Fruit fly (Drosophila melanogaster) whole organism, embryonic: Measurements from ENCODE around the gene aln.
A peak's percentile ranks its signal among the peaks of the same experiment; 100 is the strongest.

Experiments used
- CG10147 ChIP-seq: fragments of 200-800 bp; sonication (Bioruptor generic); optimal IDR thresholded peaks from 2 replicates; lab custom pipeline; 2019; ENCODE audit warnings: missing biosample characterization, mild to moderate bottlenecking, missing genetic modification characterization, moderate library complexity
- CG11695 ChIP-seq: fragments of 200-800 bp; sonication (Bioruptor generic); IDR thresholded peaks from 3 replicates; pipeline ENCODE4 v1.3.6; 2022; ENCODE audit warnings: missing biosample characterization, missing genetic modification characterization
- CG12769 ChIP-seq: fragments of 200-800 bp; sonication (Bioruptor generic); optimal IDR thresholded peaks from 2 replicates; lab custom pipeline; 2019; ENCODE audit warnings: missing biosample characterization, mild to moderate bottlenecking, missing genetic modification characterization, moderate library complexity
- CG15479 ChIP-seq: fragments of 200-800 bp; sonication (Bioruptor generic); optimal IDR thresholded peaks from 3 replicates; lab custom pipeline; 2019; ENCODE audit warnings: missing biosample characterization, mild to moderate bottlenecking, missing genetic modification characterization, moderate library complexity
- CG16813 ChIP-seq: fragments of 200-800 bp; sonication (Bioruptor generic); IDR thresholded peaks from 3 replicates; pipeline ENCODE4 v1.3.6; 2022; ENCODE audit warnings: missing biosample characterization, missing genetic modification characterization; ENCODE audit not compliant: partially characterized antibody
- CG18599 ChIP-seq: fragments of 200-800 bp; sonication (Bioruptor generic); optimal IDR thresholded peaks from 3 replicates; lab custom pipeline; 2017; ENCODE audit warnings: missing biosample characterization, missing genetic modification characterization, mild to moderate bottlenecking, moderate library complexity, missing genetic modification reagents
- CG2120 ChIP-seq: fragments of 200-800 bp; sonication (Bioruptor generic); optimal IDR thresholded peaks from 3 replicates; lab custom pipeline; 2016; ENCODE audit warnings: missing biosample characterization, missing genetic modification characterization
- CG3281 ChIP-seq: fragments of 200-800 bp; sonication (Bioruptor generic); optimal IDR thresholded peaks from 3 replicates; lab custom pipeline; 2017; ENCODE audit warnings: missing biosample characterization, mild to moderate bottlenecking, missing genetic modification characterization
- CG33213 ChIP-seq: fragments of 200-800 bp; sonication (Bioruptor generic); optimal IDR thresholded peaks from 3 replicates; lab custom pipeline; 2016; ENCODE audit warnings: missing biosample characterization, missing genetic modification characterization
- CG4707 ChIP-seq: fragments of 200-800 bp; sonication (Bioruptor generic); optimal IDR thresholded peaks from 2 replicates; lab custom pipeline; 2018; ENCODE audit warnings: missing biosample characterization, mild to moderate bottlenecking, missing genetic modification characterization, moderate library complexity
- CG7372 ChIP-seq: fragments of 200-800 bp; sonication (Bioruptor generic); IDR thresholded peaks from 2 replicates; pipeline ENCODE4 v1.3.6; 2022; ENCODE audit warnings: missing biosample characterization, missing genetic modification characterization
- CG8281 ChIP-seq: fragments of 200-800 bp; sonication (Bioruptor generic); optimal IDR thresholded peaks from 2 replicates; lab custom pipeline; 2018; ENCODE audit warnings: missing biosample characterization, mild to moderate bottlenecking, missing genetic modification characterization, moderate library complexity
- CG8290 ChIP-seq, 3 experiments: fragments of 200-800 bp; sonication (Bioruptor generic); optimal IDR thresholded peaks; 2 replicates each; lab custom pipeline; 2016 to 2019; ENCODE audit warnings: missing biosample characterization in 3 of 3, missing genetic modification characterization in 3 of 3, mild to moderate bottlenecking in 2 of 3, moderate library complexity in 1 of 3
- CG9817 ChIP-seq: fragments of 200-800 bp; sonication (Bioruptor generic); optimal IDR thresholded peaks from 2 replicates; lab custom pipeline; 2018; ENCODE audit warnings: missing biosample characterization, mild to moderate bottlenecking, missing genetic modification characterization, moderate library complexity
- Eip74EF ChIP-seq, 2 experiments: fragments of 200-800 bp in 1 of 2; fragments of >200 bp in 1 of 2; sonication (Bioruptor generic) in 1 of 2; optimal IDR thresholded peaks; 2 replicates each; lab custom pipeline; 2017 to 2019; ENCODE audit warnings: missing biosample characterization in 2 of 2, missing genetic modification characterization in 2 of 2, mild to moderate bottlenecking in 1 of 2, moderate library complexity in 1 of 2
- Fer1 ChIP-seq: fragments of 200-800 bp; sonication (Bioruptor generic); optimal IDR thresholded peaks from 2 replicates; lab custom pipeline; 2017; ENCODE audit warnings: missing biosample characterization, mild to moderate bottlenecking, missing genetic modification characterization
- Fer3 ChIP-seq: fragments of 200-800 bp; sonication (Bioruptor generic); optimal IDR thresholded peaks from 2 replicates; lab custom pipeline; 2018; ENCODE audit warnings: missing biosample characterization, mild to moderate bottlenecking, missing genetic modification characterization, moderate library complexity
- Hmr ChIP-seq: fragments of 200-800 bp; sonication (Bioruptor generic); optimal IDR thresholded peaks from 3 replicates; lab custom pipeline; 2017; ENCODE audit warnings: mild to moderate bottlenecking, missing biosample characterization, missing genetic modification reagents, missing genetic modification characterization
- MTF-1 ChIP-seq: fragments of 200-800 bp; sonication (Bioruptor generic); optimal IDR thresholded peaks from 2 replicates; lab custom pipeline; 2018; ENCODE audit warnings: missing biosample characterization, mild to moderate bottlenecking, missing genetic modification characterization, borderline replicate concordance
- Med ChIP-seq: fragments of 200-800 bp; sonication (Bioruptor generic); peaks from one replicate; lab custom pipeline; 2016; ENCODE audit warnings: missing biosample characterization, missing genetic modification characterization, mild to moderate bottlenecking, inconsistent platforms, moderate library complexity
- TFAM ChIP-seq: fragments of 200-800 bp; sonication (Bioruptor generic); optimal IDR thresholded peaks from 2 replicates; lab custom pipeline; 2017; ENCODE audit warnings: missing biosample characterization, missing genetic modification characterization, inconsistent platforms
- crol ChIP-seq: fragments of 200-800 bp; sonication (Bioruptor generic); IDR thresholded peaks from 2 replicates; pipeline ENCODE4 v1.3.6; 2022; ENCODE audit warnings: missing biosample characterization, missing genetic modification characterization
- emc ChIP-seq: fragments of 200-800 bp; sonication (Bioruptor generic); optimal IDR thresholded peaks from 2 replicates; lab custom pipeline; 2016; ENCODE audit warnings: missing biosample characterization, missing genetic modification characterization
- fd3F ChIP-seq: fragments of 200-800 bp; sonication (Bioruptor generic); optimal IDR thresholded peaks from 2 replicates; lab custom pipeline; 2018; ENCODE audit warnings: missing biosample characterization, mild to moderate bottlenecking, missing genetic modification characterization, moderate library complexity
- fd64A ChIP-seq: fragments of 200-800 bp; sonication (Bioruptor generic); optimal IDR thresholded peaks from 3 replicates; lab custom pipeline; 2018; ENCODE audit warnings: missing biosample characterization, mild to moderate bottlenecking, missing genetic modification characterization
- grau ChIP-seq: fragments of 200-800 bp; optimal IDR thresholded peaks from 3 replicates; lab custom pipeline; 2019; ENCODE audit warnings: missing biosample characterization, mild to moderate bottlenecking, missing genetic modification characterization, moderate library complexity
- kah ChIP-seq: fragments of 200-800 bp; sonication (Bioruptor generic); optimal IDR thresholded peaks from 2 replicates; lab custom pipeline; 2018; ENCODE audit warnings: missing biosample characterization, mild to moderate bottlenecking, missing genetic modification characterization
- lab ChIP-seq: fragments of 200-800 bp; sonication (Bioruptor generic); optimal IDR thresholded peaks from 3 replicates; lab custom pipeline; 2017; ENCODE audit warnings: missing biosample characterization, missing genetic modification characterization, mild to moderate bottlenecking, moderate library complexity, missing genetic modification reagents
- mirr ChIP-seq: fragments of 200-800 bp; sonication (Bioruptor generic); optimal IDR thresholded peaks from 3 replicates; lab custom pipeline; 2018; ENCODE audit warnings: missing biosample characterization, mild to moderate bottlenecking, missing genetic modification characterization
- nerfin-1 ChIP-seq: fragments of 200-800 bp; sonication (Bioruptor generic); optimal IDR thresholded peaks from 3 replicates; lab custom pipeline; 2019; ENCODE audit warnings: missing biosample characterization, mild to moderate bottlenecking, missing genetic modification characterization, moderate library complexity
- nom ChIP-seq: fragments of 200-800 bp; sonication (Bioruptor generic); optimal IDR thresholded peaks from 2 replicates; lab custom pipeline; 2017; ENCODE audit warnings: missing biosample characterization, missing genetic modification characterization, mild to moderate bottlenecking, moderate library complexity, missing genetic modification reagents
- row ChIP-seq: fragments of 200-800 bp; sonication (Bioruptor generic); IDR thresholded peaks from 3 replicates; pipeline ENCODE4 v1.3.6; 2022; ENCODE audit warnings: missing biosample characterization, missing genetic modification characterization
- slbo ChIP-seq: fragments of 200-800 bp; sonication (Bioruptor generic); IDR thresholded peaks from 2 replicates; pipeline ENCODE4 v1.3.6; 2022; ENCODE audit warnings: missing biosample characterization, missing genetic modification characterization
- unpg ChIP-seq: fragments of 200-800 bp; sonication (Bioruptor generic); optimal IDR thresholded peaks from 3 replicates; lab custom pipeline; 2018; ENCODE audit warnings: missing biosample characterization, mild to moderate bottlenecking, missing genetic modification characterization, moderate library complexity
- wek ChIP-seq: fragments of 200-800 bp; sonication (Bioruptor generic); optimal IDR thresholded peaks from 3 replicates; lab custom pipeline; 2018; ENCODE audit warnings: missing biosample characterization, mild to moderate bottlenecking, missing genetic modification characterization, moderate library complexity

Gene aln

DNA sequence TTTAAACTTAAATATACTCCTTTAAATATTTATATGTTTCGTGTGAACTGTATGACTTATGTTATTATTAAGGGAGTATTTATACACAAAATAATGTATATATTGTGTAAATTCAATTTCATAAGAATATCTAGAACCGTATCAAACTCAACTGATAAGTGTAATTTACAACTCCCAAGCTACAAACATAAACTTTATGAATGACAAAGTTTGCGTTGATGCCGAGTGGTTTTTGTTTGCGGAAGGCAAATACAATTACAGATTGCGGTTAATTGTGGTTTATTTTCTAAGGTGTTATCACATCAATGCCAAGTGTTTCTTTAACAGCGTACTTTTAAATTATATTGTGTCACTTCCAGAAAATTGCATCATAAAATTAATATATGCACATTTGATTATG lies 33.2 kb upstream of the aln start (continued):
- TF ChIP-seq CG3281 (GFP tag; lab: Kevin White, UChicago) = peak; percentile 63
- peak; percentile 3 for TF ChIP-seq fd64A (GFP tag; lab: Kevin White, UChicago)
- peak; percentile 35 for TF ChIP-seq nerfin-1
- no peak for TF ChIP-seq TFAM
- TF ChIP-seq kah = peak; percentile 34
- TF ChIP-seq CG10147 (GFP tag; lab: Kevin White, UChicago) = peak; percentile 13
- no peak for TF ChIP-seq CG8290 (GFP tag; optimal IDR thresholded peaks at IDR 0.05; lab: Kevin White, UChicago)
- peak in 1 of 2 experiments; percentile 59 for TF ChIP-seq CG8290 (tag; optimal IDR thresholded peaks at IDR 0.05; lab: Kevin White, UChicago)
- TF ChIP-seq fd3F (GFP tag; lab: Kevin White, UChicago) = peak; percentile 12
- TF ChIP-seq MTF-1 (GFP tag; lab: Kevin White, UChicago) = peak; percentile 64
- peak; percentile 19 for TF ChIP-seq Fer1 (GFP tag; lab: Kevin White, UChicago)
- TF ChIP-seq CG9817 (tag; lab: Kevin White, UChicago) = no peak
- TF ChIP-seq Hmr = peak; percentile 15
- TF ChIP-seq grau (tag; lab: Kevin White, UChicago) = peak; percentile 28
- TF ChIP-seq unpg (GFP tag; lab: Kevin White, UChicago) = peak; percentile 37
- TF ChIP-seq Eip74EF (GFP tag; optimal IDR thresholded peaks at IDR 0.05; lab: Kevin White, UChicago) = peak in 1 of 2 experiments; percentile 58
- TF ChIP-seq CG11695 = 0 out of 3 replicates have a peak, but pooled peaks have one; percentile 10
- peak; percentile 12 for TF ChIP-seq CG12769 (tag; lab: Kevin White, UChicago)
- no peak for TF ChIP-seq CG16813
- TF ChIP-seq CG8281 (tag; lab: Kevin White, UChicago) = peak; percentile 27
- TF ChIP-seq wek (GFP tag; lab: Kevin White, UChicago) = peak; percentile 14
- TF ChIP-seq mirr = peak; percentile 72
- peak; percentile 1 for TF ChIP-seq CG18599 (GFP tag; lab: Kevin White, UChicago)
- peak; percentile 33 for TF ChIP-seq Fer3 (tag; lab: Kevin White, UChicago)
- TF ChIP-seq, all 482 proteins: peak for 68

DNA sequence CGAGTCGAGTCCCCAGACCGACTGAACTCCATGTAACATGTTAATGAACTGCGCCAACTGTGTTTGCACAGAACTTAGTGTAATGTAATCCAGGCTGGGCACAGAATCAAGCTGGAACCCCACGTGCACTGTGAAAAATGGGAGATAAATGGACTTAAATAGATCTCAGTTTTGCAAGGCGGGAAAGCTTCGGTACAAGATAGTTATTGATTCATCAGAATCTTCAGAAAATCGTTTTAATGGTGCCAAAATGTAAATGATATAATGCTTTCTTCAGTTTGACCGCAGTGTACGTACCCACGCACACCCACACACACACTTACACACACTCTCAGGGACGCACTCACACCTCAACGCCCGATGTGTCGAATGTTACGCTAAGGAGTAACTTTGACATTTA lies 29.8 kb upstream of the aln start:
- TF ChIP-seq row (GFP tag; lab: Robert Waterston, UW) (peak; percentile 31; the same call in 1 of the 3 replicates), CG33213 (GFP tag; lab: Kevin White, UChicago) (no peak), Med (no peak), slbo (peak; percentile 33; the same call in 1 of the 2 replicates), CG18599 (GFP tag; lab: Kevin White, UChicago) (peak; percentile 58), emc (no peak), lab (GFP tag; lab: Kevin White, UChicago) (peak; percentile 1), CG2120 (GFP tag; lab: Kevin White, UChicago) (peak; percentile 23), CG15479 (GFP tag; lab: Kevin White, UChicago) (no peak)

DNA sequence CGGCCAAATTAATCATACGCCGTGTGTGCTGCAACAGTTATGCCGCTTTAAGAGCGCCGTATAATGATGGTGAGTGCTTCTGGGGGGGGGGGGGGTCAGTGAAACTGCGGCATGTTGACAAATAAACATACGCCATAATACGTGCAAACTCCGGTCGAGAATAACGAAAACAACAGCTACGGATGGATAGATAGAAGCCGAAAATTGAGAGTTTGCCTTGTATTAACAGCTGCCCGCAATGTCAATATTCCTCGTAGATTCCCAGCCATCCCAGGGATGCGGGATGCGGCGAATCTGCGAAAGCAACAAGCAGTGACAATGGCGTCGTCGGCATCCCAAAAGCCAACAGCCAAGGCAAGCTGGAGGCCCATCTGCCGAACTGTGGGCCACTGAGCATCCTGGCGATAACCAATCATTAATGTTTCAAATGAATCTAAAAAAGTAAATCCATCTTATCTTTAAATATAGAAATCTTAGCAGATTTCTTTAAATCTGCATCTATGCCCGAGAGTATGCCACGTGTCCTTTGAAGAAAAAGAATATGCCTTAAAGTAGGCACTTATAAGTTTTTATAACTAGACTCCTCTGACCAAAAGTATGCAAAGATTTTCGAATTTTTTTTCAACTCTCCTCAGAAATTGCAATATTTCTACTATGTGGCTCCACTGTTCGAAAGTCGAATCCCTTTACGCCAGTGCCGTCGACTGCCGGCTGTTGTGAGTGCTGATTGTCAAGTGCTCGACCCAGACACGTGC lies 25.8 kb upstream of the aln start:
- TF ChIP-seq crol (GFP tag; lab: Robert Waterston, UW) = peak; percentile 7
- no peak for TF ChIP-seq nom (GFP tag; lab: Kevin White, UChicago)
- TF ChIP-seq CG7372 (GFP tag; lab: Robert Waterston, UW) = peak; percentile 39; the same call in 1 of the 2 replicates
- TF ChIP-seq CG4707 (GFP tag; lab: Kevin White, UChicago) = peak; percentile 18
- no peak for TF ChIP-seq Eip74EF (GFP tag; optimal IDR thresholded peaks at IDR 0.05; lab: Kevin White, UChicago)
